Worm (Caenorhabditis elegans) whole organism, early embryonic: Measurements from ENCODE around the gene str-63.

Source experiments
- B0310.2 ChIP-seq: sonication (generic microtip); optimal IDR thresholded peaks from 2 replicates; lab custom pipeline; 2016; ENCODE audit warnings: mild to moderate bottlenecking, missing genetic modification characterization, missing compliant biosample characterization
- F13C5.2 ChIP-seq: sonication (generic microtip); optimal IDR thresholded peaks from 2 replicates; lab custom pipeline; 2017; ENCODE audit warnings: mild to moderate bottlenecking, missing genetic modification characterization, inconsistent platforms, missing compliant biosample characterization
- aly-1 ChIP-seq: sonication (generic microtip); optimal IDR thresholded peaks from 2 replicates; lab custom pipeline; 2016; ENCODE audit warnings: missing genetic modification characterization, missing compliant biosample characterization
- ama-1 ChIP-seq: fragments of 150-350 bp; optimal IDR thresholded peaks from 2 replicates; lab custom pipeline; 2014
- ceh-13 ChIP-seq: fragments of 200-800 bp; sonication (Bioruptor generic); optimal IDR thresholded peaks from 2 replicates; lab custom pipeline; 2018; ENCODE audit warnings: mild to moderate bottlenecking, missing genetic modification characterization, missing compliant biosample characterization
- ceh-36 ChIP-seq: sonication (generic microtip); optimal IDR thresholded peaks from 2 replicates; lab custom pipeline; 2016; ENCODE audit warnings: missing genetic modification characterization, inconsistent platforms, missing compliant biosample characterization
- ets-7 ChIP-seq: sonication (generic microtip); optimal IDR thresholded peaks from 2 replicates; lab custom pipeline; 2016; ENCODE audit warnings: missing genotype, missing genetic modification characterization, missing compliant biosample characterization
- flt-1 ChIP-seq: fragments of 200-800 bp; sonication (Bioruptor generic); IDR thresholded peaks from 2 replicates; pipeline ENCODE4 v1.3.6; 2022; ENCODE audit warnings: missing genetic modification characterization, missing compliant biosample characterization
- hmbx-1 ChIP-seq: sonication (generic microtip); optimal IDR thresholded peaks from 2 replicates; lab custom pipeline; 2016; ENCODE audit warnings: mild to moderate bottlenecking, missing genetic modification characterization, missing compliant biosample characterization
- hmg-4 ChIP-seq: fragments of 200-800 bp; sonication (Bioruptor generic); optimal IDR thresholded peaks from 2 replicates; lab custom pipeline; 2018; ENCODE audit warnings: mild to moderate bottlenecking, missing genetic modification characterization, missing compliant biosample characterization
- hnd-1 ChIP-seq: sonication (generic microtip); optimal IDR thresholded peaks from 2 replicates; lab custom pipeline; 2016; ENCODE audit warnings: missing genetic modification characterization, missing compliant biosample characterization
- pes-1 ChIP-seq: fragments of 200-800 bp; sonication (Bioruptor generic); IDR thresholded peaks from 2 replicates; pipeline ENCODE4 v1.3.6; 2022; ENCODE audit warnings: missing genetic modification reagents, missing genetic modification characterization, missing compliant biosample characterization
- scrt-1 ChIP-seq: fragments of 200-800 bp; sonication (Bioruptor generic); IDR thresholded peaks from 2 replicates; pipeline ENCODE4 v1.3.6; 2022; ENCODE audit warnings: missing genetic modification characterization, missing compliant biosample characterization
- sea-1 ChIP-seq: fragments of 200-800 bp; sonication (Bioruptor generic); conservative IDR thresholded peaks from 2 replicates; pipeline ENCODE4 v1.3.6; 2022; ENCODE audit warnings: missing genetic modification characterization, missing compliant biosample characterization
- tbx-11 ChIP-seq: fragments of 200-800 bp; sonication (Bioruptor generic); IDR thresholded peaks from 2 replicates; pipeline ENCODE4 v1.3.6; 2022; ENCODE audit warnings: missing genetic modification characterization, missing compliant biosample characterization
- tbx-37 ChIP-seq: fragments of 200-800 bp; sonication (Bioruptor generic); conservative IDR thresholded peaks from 2 replicates; pipeline ENCODE4 v1.3.6; 2022; ENCODE audit warnings: missing genetic modification reagents, missing genetic modification characterization, missing compliant biosample characterization
- tra-4 ChIP-seq: sonication (generic microtip); optimal IDR thresholded peaks from 2 replicates; lab custom pipeline; 2017; ENCODE audit warnings: missing genetic modification characterization, missing compliant biosample characterization

str-63 gene

ce11 chrV:3351266-3351665, at the start of gene str-63:
Gene str-63 (plus strand): TSS chrV:3351566.
- TF ChIP-seq F13C5.2 (tag; lab: Kevin White, UChicago) (no peak), ceh-13 (GFP tag; lab: Kevin White, UChicago) (no peak), pes-1 (GFP tag; lab: Robert Waterston, UW) (no peak), tra-4 (tag; lab: Kevin White, UChicago) (no peak), scrt-1 (GFP tag; lab: Robert Waterston, UW) (no peak), aly-1 (tag; lab: Kevin White, UChicago) (no peak), hmbx-1 (tag; lab: Kevin White, UChicago) (no peak), B0310.2 (tag; lab: Kevin White, UChicago) (no peak), hnd-1 (tag; lab: Kevin White, UChicago) (no peak), tbx-37 (GFP tag; lab: Robert Waterston, UW) (no peak)

ce11 chrV:3301898-3302297, 49.5 kb upstream of the str-63 start, which contains the start of gene srbc-1:
Gene srbc-1 (minus strand): TSS chrV:3301998.
- TF ChIP-seq ceh-36 (no peak), hmbx-1 (tag; lab: Kevin White, UChicago) (no peak), aly-1 (tag; lab: Kevin White, UChicago) (no peak), tbx-37 (GFP tag; lab: Robert Waterston, UW) (no peak), B0310.2 (tag; lab: Kevin White, UChicago) (no peak), tbx-11 (GFP tag; lab: Robert Waterston, UW) (no peak), tra-4 (tag; lab: Kevin White, UChicago) (no peak), scrt-1 (GFP tag; lab: Robert Waterston, UW) (no peak), ceh-13 (GFP tag; lab: Kevin White, UChicago) (no peak), pes-1 (GFP tag; lab: Robert Waterston, UW) (no peak), hnd-1 (tag; lab: Kevin White, UChicago) (no peak), ama-1 (lab: Kevin White, UChicago) (no peak), flt-1 (no peak), hmg-4 (no peak), ets-7 (tag; lab: Kevin White, UChicago) (no peak), F13C5.2 (tag; lab: Kevin White, UChicago) (no peak), sea-1 (GFP tag; lab: Robert Waterston, UW) (no peak)

ce11 chrV:3308169-3308568, 43.2 kb upstream of the str-63 start, which contains the start of gene srbc-3:
Gene srbc-3 (plus strand): TSS chrV:3308469.
- TF ChIP-seq hnd-1 (tag; lab: Kevin White, UChicago) (no peak), hmg-4 (no peak), B0310.2 (tag; lab: Kevin White, UChicago) (no peak), ceh-13 (GFP tag; lab: Kevin White, UChicago) (no peak), tra-4 (tag; lab: Kevin White, UChicago) (no peak)

- TF ChIP-seq tbx-37 (GFP tag; lab: Robert Waterston, UW) (no peak), aly-1 (tag; lab: Kevin White, UChicago) (no peak), hmbx-1 (tag; lab: Kevin White, UChicago) (no peak), ama-1 (lab: Kevin White, UChicago) (no peak), B0310.2 (tag; lab: Kevin White, UChicago) (no peak), hmg-4 (no peak), hnd-1 (tag; lab: Kevin White, UChicago) (no peak)
Measured at ce11 chrV:3312067-3312666, 39.2 kb upstream of the str-63 start, which contains the start of gene arrd-18. Gene arrd-18 (minus strand): TSS chrV:3312117.

ce11 chrV:3315308-3315707, 36.1 kb upstream of the str-63 start, which contains the start of gene arrd-19:
Gene arrd-19 (minus strand): TSS chrV:3315516.
- TF ChIP-seq B0310.2 (tag; lab: Kevin White, UChicago) = no peak
- no peak for TF ChIP-seq tbx-37 (GFP tag; lab: Robert Waterston, UW)
- TF ChIP-seq hmbx-1 (tag; lab: Kevin White, UChicago) = no peak
- no peak for TF ChIP-seq flt-1
- no peak for TF ChIP-seq scrt-1 (GFP tag; lab: Robert Waterston, UW)

ce11 chrV:3316108-3316507, 35.3 kb upstream of the str-63 start, which contains the start of gene F35F10.1:
Gene F35F10.1 (plus strand): TSS chrV:3316307.
- TF ChIP-seq tbx-37 (GFP tag; lab: Robert Waterston, UW) = no peak
- TF ChIP-seq pes-1 (GFP tag; lab: Robert Waterston, UW) = no peak
- no peak for TF ChIP-seq B0310.2 (tag; lab: Kevin White, UChicago)
- no peak for TF ChIP-seq hmg-4
- TF ChIP-seq flt-1 = no peak
- no peak for TF ChIP-seq F13C5.2 (tag; lab: Kevin White, UChicago)
- no peak for TF ChIP-seq scrt-1 (GFP tag; lab: Robert Waterston, UW)
- TF ChIP-seq ceh-36 = no peak
- no peak for TF ChIP-seq hnd-1 (tag; lab: Kevin White, UChicago)

- no peak for TF ChIP-seq hmg-4
- no peak for TF ChIP-seq B0310.2 (tag; lab: Kevin White, UChicago)
- no peak for TF ChIP-seq aly-1 (tag; lab: Kevin White, UChicago)
- TF ChIP-seq flt-1 = no peak
- no peak for TF ChIP-seq sea-1 (GFP tag; lab: Robert Waterston, UW)
- no peak for TF ChIP-seq ceh-13 (GFP tag; lab: Kevin White, UChicago)
- no peak for TF ChIP-seq hnd-1 (tag; lab: Kevin White, UChicago)
- no peak for TF ChIP-seq ama-1 (lab: Kevin White, UChicago)
- TF ChIP-seq tbx-11 (GFP tag; lab: Robert Waterston, UW) = no peak
- no peak for TF ChIP-seq F13C5.2 (tag; lab: Kevin White, UChicago)
- TF ChIP-seq hmbx-1 (tag; lab: Kevin White, UChicago) = no peak
- no peak for TF ChIP-seq scrt-1 (GFP tag; lab: Robert Waterston, UW)
- no peak for TF ChIP-seq tbx-37 (GFP tag; lab: Robert Waterston, UW)
- TF ChIP-seq ets-7 (tag; lab: Kevin White, UChicago) = no peak
Measured at ce11 chrV:3318975-3319374, 32.4 kb upstream of the str-63 start, which contains the start of gene F35F10.13. Gene F35F10.13 (minus strand): TSS chrV:3319075.
